Fruit fly (Drosophila melanogaster) whole organism, embryonic: Measurements from ENCODE around the gene Rbfox1.

Experiments used
- Atf6 ChIP-seq: fragments of 200-800 bp; sonication (Bioruptor generic); IDR thresholded peaks from 2 replicates; pipeline ENCODE4 v1.3.6; 2022; ENCODE audit warnings: missing biosample characterization, missing genetic modification characterization
- CG10959 ChIP-seq: fragments of 200-800 bp; sonication (Bioruptor generic); IDR thresholded peaks from 2 replicates; pipeline ENCODE4 v1.3.6; 2022; ENCODE audit warnings: missing biosample characterization, missing genetic modification characterization
- CG11093 ChIP-seq: fragments of 200-800 bp; sonication (Bioruptor generic); IDR thresholded peaks from 3 replicates; pipeline ENCODE4 v1.3.6; 2022; ENCODE audit warnings: missing biosample characterization, missing genetic modification characterization
- CG15601 ChIP-seq: fragments of 200-800 bp; sonication (Bioruptor generic); optimal IDR thresholded peaks from 3 replicates; lab custom pipeline; 2019; ENCODE audit warnings: missing biosample characterization, mild to moderate bottlenecking, missing genetic modification characterization, moderate library complexity
- CG16813 ChIP-seq: fragments of 200-800 bp; sonication (Bioruptor generic); IDR thresholded peaks from 3 replicates; pipeline ENCODE4 v1.3.6; 2022; ENCODE audit warnings: missing biosample characterization, missing genetic modification characterization; ENCODE audit not compliant: partially characterized antibody
- CG17328 ChIP-seq: fragments of 200-800 bp; sonication (Bioruptor generic); IDR thresholded peaks from 2 replicates; pipeline ENCODE4 v1.3.6; 2022; ENCODE audit warnings: missing biosample characterization, missing genetic modification characterization
- CG18599 ChIP-seq: fragments of 200-800 bp; sonication (Bioruptor generic); optimal IDR thresholded peaks from 3 replicates; lab custom pipeline; 2017; ENCODE audit warnings: missing biosample characterization, missing genetic modification characterization, mild to moderate bottlenecking, moderate library complexity, missing genetic modification reagents
- CG18764 ChIP-seq: fragments of 200-800 bp; sonication (Bioruptor generic); optimal IDR thresholded peaks from 3 replicates; lab custom pipeline; 2016; ENCODE audit warnings: missing biosample characterization, missing genetic modification characterization
- CG2199 ChIP-seq: fragments of 200-800 bp; sonication (Bioruptor generic); IDR thresholded peaks from 3 replicates; pipeline ENCODE4 v1.3.6; 2022; ENCODE audit warnings: missing biosample characterization, missing genetic modification characterization
- CG3065 ChIP-seq: fragments of 200-800 bp; sonication (Bioruptor generic); optimal IDR thresholded peaks from 2 replicates; lab custom pipeline; 2016; ENCODE audit warnings: missing biosample characterization, missing genetic modification characterization
- CG33213 ChIP-seq: fragments of 200-800 bp; sonication (Bioruptor generic); optimal IDR thresholded peaks from 3 replicates; lab custom pipeline; 2016; ENCODE audit warnings: missing biosample characterization, missing genetic modification characterization
- CG33557 ChIP-seq: fragments of 200-800 bp; sonication (Bioruptor generic); optimal IDR thresholded peaks from 2 replicates; lab custom pipeline; 2019; ENCODE audit warnings: missing biosample characterization, mild to moderate bottlenecking, missing genetic modification characterization, moderate library complexity
- CG4360 ChIP-seq: fragments of 200-800 bp; sonication (Bioruptor generic); IDR thresholded peaks from 2 replicates; pipeline ENCODE4 v1.3.6; 2022; ENCODE audit warnings: missing biosample characterization, missing genetic modification characterization
- CG8281 ChIP-seq: fragments of 200-800 bp; sonication (Bioruptor generic); optimal IDR thresholded peaks from 2 replicates; lab custom pipeline; 2018; ENCODE audit warnings: missing biosample characterization, mild to moderate bottlenecking, missing genetic modification characterization, moderate library complexity
- CTCF ChIP-seq: fragments of 200-800 bp; sonication (Bioruptor generic); optimal IDR thresholded peaks from 2 replicates; lab custom pipeline; 2017; ENCODE audit warnings: missing biosample characterization, mild to moderate bottlenecking, missing genetic modification characterization, moderate library complexity
- Camta ChIP-seq: fragments of 200-800 bp; sonication (Bioruptor generic); optimal IDR thresholded peaks from 2 replicates; lab custom pipeline; 2016; ENCODE audit warnings: missing biosample characterization, missing genetic modification characterization
- D ChIP-seq, 2 experiments: fragments of 200-800 bp in 1 of 2; fragments of >200 bp in 1 of 2; sonication (Bioruptor generic) in 1 of 2; optimal IDR thresholded peaks; 2 replicates in 1 of 2; 3 replicates in 1 of 2; lab custom pipeline; 2017; ENCODE audit warnings: mild to moderate bottlenecking in 1 of 2, missing biosample characterization in 1 of 2, missing genetic modification characterization in 1 of 2, missing genetic modification reagents in 1 of 2
- Dbx ChIP-seq: fragments of 200-800 bp; sonication (Bioruptor generic); IDR thresholded peaks from 3 replicates; pipeline ENCODE4 v1.3.6; 2022; ENCODE audit warnings: missing biosample characterization, missing genetic modification characterization
- Dfd ChIP-seq, 2 experiments: fragments of >200 bp; optimal IDR thresholded peaks; 2 replicates each; lab custom pipeline; 2017; ENCODE audit warnings: missing biosample characterization in 2 of 2, missing genetic modification characterization in 2 of 2
- Dref ChIP-seq: fragments of 200-800 bp; sonication (Bioruptor generic); IDR thresholded peaks from 2 replicates; pipeline ENCODE4 v1.3.6; 2022; ENCODE audit warnings: missing biosample characterization, missing genetic modification characterization
- H15 ChIP-seq: fragments of 200-800 bp; sonication (Bioruptor generic); IDR thresholded peaks from 3 replicates; pipeline ENCODE4 v1.3.6; 2022; ENCODE audit warnings: missing biosample characterization, missing genetic modification characterization
- HLH3B ChIP-seq: fragments of 200-800 bp; sonication (Bioruptor generic); IDR thresholded peaks from 2 replicates; pipeline ENCODE4 v1.3.6; 2022; ENCODE audit warnings: missing biosample characterization, missing genetic modification characterization
- Hand ChIP-seq: fragments of 200-800 bp; sonication (Bioruptor generic); optimal IDR thresholded peaks from 2 replicates; lab custom pipeline; 2017; ENCODE audit warnings: mild to moderate bottlenecking, missing biosample characterization, missing genetic modification reagents, missing genetic modification characterization
- HmgZ ChIP-seq: fragments of 200-800 bp; sonication (Bioruptor generic); optimal IDR thresholded peaks from 2 replicates; lab custom pipeline; 2018; ENCODE audit warnings: missing biosample characterization, mild to moderate bottlenecking, missing genetic modification characterization
- Hr39 ChIP-seq: fragments of >200 bp; optimal IDR thresholded peaks from 2 replicates; lab custom pipeline; 2017
- Med ChIP-seq: fragments of 200-800 bp; sonication (Bioruptor generic); peaks from one replicate; lab custom pipeline; 2016; ENCODE audit warnings: missing biosample characterization, missing genetic modification characterization, mild to moderate bottlenecking, inconsistent platforms, moderate library complexity
- YL-1 ChIP-seq: fragments of 200-800 bp; sonication (Bioruptor generic); optimal IDR thresholded peaks from 3 replicates; lab custom pipeline; 2017; ENCODE audit warnings: missing biosample characterization, mild to moderate bottlenecking, missing genetic modification characterization
- ase ChIP-seq: fragments of 200-800 bp; sonication (Bioruptor generic); IDR thresholded peaks from 3 replicates; pipeline ENCODE4 v1.3.6; 2022; ENCODE audit warnings: missing biosample characterization, missing genetic modification characterization
- ash1 ChIP-seq: fragments of 200-800 bp; sonication (Bioruptor generic); optimal IDR thresholded peaks from 2 replicates; lab custom pipeline; 2018; ENCODE audit warnings: missing biosample characterization, mild to moderate bottlenecking, missing genetic modification characterization
- az2 ChIP-seq: fragments of 200-800 bp; sonication (Bioruptor generic); optimal IDR thresholded peaks from 3 replicates; lab custom pipeline; 2016; ENCODE audit warnings: missing biosample characterization, missing genetic modification characterization
- cato ChIP-seq: fragments of 200-800 bp; sonication (Bioruptor generic); optimal IDR thresholded peaks from 2 replicates; lab custom pipeline; 2016; ENCODE audit warnings: missing biosample characterization, missing genetic modification characterization, borderline replicate concordance
- corto ChIP-seq: fragments of 200-800 bp; sonication (Bioruptor generic); optimal IDR thresholded peaks from 2 replicates; lab custom pipeline; 2016; ENCODE audit warnings: missing biosample characterization, mild to moderate bottlenecking, missing genetic modification characterization, moderate library complexity
- dan ChIP-seq: fragments of 200-800 bp; sonication (Bioruptor generic); IDR thresholded peaks from 2 replicates; pipeline ENCODE4 v1.3.6; 2022; ENCODE audit warnings: missing biosample characterization, missing genetic modification characterization
- dati ChIP-seq: fragments of 200-800 bp; sonication (Bioruptor generic); IDR thresholded peaks from 2 replicates; pipeline ENCODE4 v1.3.6; 2022; ENCODE audit warnings: missing biosample characterization, missing genetic modification characterization
- dysf ChIP-seq: fragments of 200-800 bp; sonication (Bioruptor generic); IDR thresholded peaks from 3 replicates; pipeline ENCODE4 v1.3.6; 2022; ENCODE audit warnings: missing biosample characterization, missing genetic modification characterization
- ems ChIP-seq: fragments of 200-800 bp; sonication (Bioruptor generic); optimal IDR thresholded peaks from 3 replicates; lab custom pipeline; 2016; ENCODE audit warnings: missing biosample characterization, missing genetic modification characterization
- fd64A ChIP-seq: fragments of 200-800 bp; sonication (Bioruptor generic); optimal IDR thresholded peaks from 3 replicates; lab custom pipeline; 2018; ENCODE audit warnings: missing biosample characterization, mild to moderate bottlenecking, missing genetic modification characterization
- lab ChIP-seq: fragments of 200-800 bp; sonication (Bioruptor generic); optimal IDR thresholded peaks from 3 replicates; lab custom pipeline; 2017; ENCODE audit warnings: missing biosample characterization, missing genetic modification characterization, mild to moderate bottlenecking, moderate library complexity, missing genetic modification reagents
- lbe ChIP-seq: fragments of 200-800 bp; sonication (Bioruptor generic); optimal IDR thresholded peaks from 2 replicates; lab custom pipeline; 2016; ENCODE audit warnings: missing biosample characterization, mild to moderate bottlenecking, missing genetic modification characterization
- lola ChIP-seq, 3 experiments: fragments of >200 bp in 2 of 3; fragments of 200-800 bp in 1 of 3; sonication (Bioruptor generic) in 1 of 3; optimal IDR thresholded peaks; 2 replicates each; lab custom pipeline; 2017 to 2019; ENCODE audit warnings: missing biosample characterization in 3 of 3, missing genetic modification characterization in 3 of 3, mild to moderate bottlenecking in 1 of 3, moderate library complexity in 1 of 3
- lov ChIP-seq, 2 experiments: fragments of 200-800 bp in 1 of 2; fragments of >200 bp in 1 of 2; sonication (Bioruptor generic) in 1 of 2; IDR thresholded peaks in 1 of 2; optimal IDR thresholded peaks in 1 of 2; 2 replicates in 1 of 2; 3 replicates in 1 of 2; pipeline versions ENCODE4 v1.3.6 to Lab custom; 2017 to 2022; ENCODE audit warnings: missing biosample characterization in 1 of 2, missing genetic modification characterization in 1 of 2
- nerfin-2 ChIP-seq: fragments of 200-800 bp; sonication (Bioruptor generic); IDR thresholded peaks from 2 replicates; pipeline ENCODE4 v1.3.6; 2022; ENCODE audit warnings: missing biosample characterization, missing genetic modification characterization; ENCODE audit not compliant: partially characterized antibody
- nmo ChIP-seq: fragments of 200-800 bp; sonication (Bioruptor generic); optimal IDR thresholded peaks from 2 replicates; lab custom pipeline; 2018; ENCODE audit warnings: missing biosample characterization, mild to moderate bottlenecking, missing genetic modification characterization, moderate library complexity
- ranshi ChIP-seq: fragments of 200-800 bp; sonication (Bioruptor generic); IDR thresholded peaks from 2 replicates; pipeline ENCODE4 v1.3.6; 2022; ENCODE audit warnings: missing biosample characterization, missing genetic modification characterization
- repo ChIP-seq: fragments of 200-800 bp; sonication (Bioruptor generic); optimal IDR thresholded peaks from 2 replicates; lab custom pipeline; 2016; ENCODE audit warnings: missing biosample characterization, missing genetic modification characterization
- sob ChIP-seq: fragments of 200-800 bp; sonication (Bioruptor generic); IDR thresholded peaks from 2 replicates; pipeline ENCODE4 v1.3.6; 2022; ENCODE audit warnings: missing biosample characterization, missing genetic modification characterization
- trem ChIP-seq: fragments of 200-800 bp; optimal IDR thresholded peaks from 3 replicates; lab custom pipeline; 2019; ENCODE audit warnings: missing biosample characterization, mild to moderate bottlenecking, missing genetic modification characterization, moderate library complexity

The Rbfox1 gene

dm6 chr3L:10562235-10562634, 81.0 kb downstream of the Rbfox1 start (continued):
- TF ChIP-seq CG15601 (no peak), fd64A (GFP tag; lab: Kevin White, UChicago) (no peak), nmo (GFP tag; lab: Kevin White, UChicago) (peak; percentile 3), corto (GFP tag; lab: Kevin White, UChicago) (no peak), ash1 (no peak), sob (no peak), lola (GFP tag; optimal IDR thresholded peaks at IDR 0.05; lab: Kevin White, UChicago) (no peak), CG2199 (GFP tag; lab: Robert Waterston, UW) (no peak), CG33557 (GFP tag; lab: Kevin White, UChicago) (no peak), lbe (GFP tag; lab: Kevin White, UChicago) (no peak), ems (GFP tag; lab: Kevin White, UChicago) (no peak), YL-1 (GFP tag; lab: Kevin White, UChicago) (no peak), az2 (GFP tag; lab: Kevin White, UChicago) (no peak), Camta (GFP tag; lab: Kevin White, UChicago) (no peak), Dref (GFP tag; lab: Robert Waterston, UW) (no peak), CG11093 (GFP tag; lab: Robert Waterston, UW) (no peak), ase (GFP tag; lab: Robert Waterston, UW) (no peak), trem (tag; lab: Kevin White, UChicago) (no peak), Hand (no peak), HLH3B (no peak)

dm6 chr3L:10581688-10582288, 100.6 kb downstream of the Rbfox1 start:
- 0 out of 3 replicates have a peak, but pooled peaks have one; percentile 38 for TF ChIP-seq Dbx (GFP tag; lab: Robert Waterston, UW)
- TF ChIP-seq Atf6 = no peak
- TF ChIP-seq CG10959 = peak; percentile 18; the same call in 1 of the 2 replicates
- peak; percentile 39 for TF ChIP-seq CG3065 (GFP tag; lab: Kevin White, UChicago)
- no peak for TF ChIP-seq lov (optimal IDR thresholded peaks at IDR 0.05; lab: Kevin White, UChicago)
- 0 out of 3 replicates have a peak, but pooled peaks have one; percentile 13 for TF ChIP-seq lov (GFP tag; IDR thresholded peaks at IDR 0.05; lab: Robert Waterston, UW)
- peak; percentile 77 for TF ChIP-seq Hr39 (lab: Kevin White, UChicago)
- TF ChIP-seq, all 482 proteins: peak for 5

- peak in 1 of 2 experiments; percentile 79 for TF ChIP-seq Dfd (GFP tag; optimal IDR thresholded peaks at IDR 0.05; lab: Kevin White, UChicago)
- no peak for TF ChIP-seq CG17328 (GFP tag; lab: Robert Waterston, UW)
- TF ChIP-seq CG4360 (GFP tag; lab: Robert Waterston, UW) = peak; percentile 57
- TF ChIP-seq, all 482 proteins: peak for 2
Measured at dm6 chr3L:10584965-10585364, 103.8 kb downstream of the Rbfox1 start.

- TF ChIP-seq D (optimal IDR thresholded peaks at IDR 0.05; lab: Kevin White, UChicago) (no peak), D (GFP tag; optimal IDR thresholded peaks at IDR 0.05; lab: Kevin White, UChicago) (no peak), Med (GFP tag; lab: Kevin White, UChicago) (peak; percentile 47), ranshi (GFP tag; lab: Robert Waterston, UW) (no peak), CTCF (GFP tag; lab: Kevin White, UChicago) (no peak), CG18599 (GFP tag; lab: Kevin White, UChicago) (peak; percentile 72), CG16813 (GFP tag; lab: Robert Waterston, UW) (no peak), HmgZ (tag; lab: Kevin White, UChicago) (no peak), repo (GFP tag; lab: Kevin White, UChicago) (no peak), CG33213 (GFP tag; lab: Kevin White, UChicago) (no peak), CG8281 (tag; lab: Kevin White, UChicago) (no peak), dysf (GFP tag; lab: Robert Waterston, UW) (peak; percentile 20; the same call in 1 of the 3 replicates), lab (GFP tag; lab: Kevin White, UChicago) (peak; percentile 39), dati (GFP tag; lab: Robert Waterston, UW) (no peak), cato (GFP tag; lab: Kevin White, UChicago) (no peak), nerfin-2 (GFP tag; lab: Robert Waterston, UW) (no peak), CG18764 (no peak), H15 (no peak), dan (no peak)
Measured at dm6 chr3L:10599512-10599911, 118.3 kb downstream of the Rbfox1 start.
